Fruit fly (Drosophila melanogaster): ENCODE data around the gene Nna1.

DNA sequence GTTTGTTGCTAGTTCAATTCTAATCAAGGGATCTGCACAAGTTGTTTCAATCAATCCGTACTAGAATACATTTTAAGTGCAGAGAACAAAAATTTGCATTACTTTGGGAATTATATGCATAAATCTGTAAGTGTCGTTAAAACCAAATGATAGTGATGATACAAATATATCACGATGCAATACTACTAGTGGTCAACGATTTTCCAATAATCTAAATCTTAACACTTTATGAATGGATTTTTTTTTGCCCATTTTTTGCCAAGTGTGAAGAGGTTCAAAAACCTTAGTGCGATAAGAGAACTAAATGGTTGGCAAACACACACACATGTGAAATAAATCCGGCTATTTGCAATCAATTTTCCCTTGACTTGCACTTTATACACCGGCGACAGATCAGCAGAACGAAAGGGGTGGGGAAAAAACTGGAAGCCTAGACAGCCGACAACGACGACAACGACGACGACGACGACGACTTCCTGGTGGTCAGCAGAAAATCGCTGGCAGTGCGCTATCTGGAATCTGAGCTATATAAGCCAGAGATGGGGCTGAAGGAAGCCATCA is 67.0 kb downstream of the Nna1 start, which contains the start of gene Yp3:
- no peak for TF ChIP-seq h (GFP tag; optimal IDR thresholded peaks at IDR 0.05)
- no peak for TF ChIP-seq Myc (optimal IDR thresholded peaks at IDR 0.05)
- TF ChIP-seq woc (GFP tag; optimal IDR thresholded peaks at IDR 0.05), result no peak
- no peak for TF ChIP-seq Dif (GFP tag; optimal IDR thresholded peaks at IDR 0.05; ENCODE audit: partially characterized antibody)
- no peak for TF ChIP-seq CG9705 (GFP tag; optimal IDR thresholded peaks at IDR 0.05)
- no peak for TF ChIP-seq pan (optimal IDR thresholded peaks at IDR 0.05)
- no peak for TF ChIP-seq psq (GFP tag; optimal IDR thresholded peaks at IDR 0.05)
- no peak for TF ChIP-seq sv (GFP tag; optimal IDR thresholded peaks at IDR 0.05)
- no peak for TF ChIP-seq Abd-B (GFP tag; optimal IDR thresholded peaks at IDR 0.05)
- TF ChIP-seq tai (GFP tag; optimal IDR thresholded peaks at IDR 0.05), result no peak
